Fruit fly (Drosophila melanogaster): ENCODE results near the gene Pde11.

The Pde11 gene

dm6 chr2L:18482989-18483388 lies 107.2 kb downstream of the Pde11 start:
- TF ChIP-seq Dll (optimal IDR thresholded peaks at IDR 0.05) (no peak), pan (optimal IDR thresholded peaks at IDR 0.05) (no peak), CG8478 (optimal IDR thresholded peaks at IDR 0.05) (no peak), psq (optimal IDR thresholded peaks at IDR 0.05) (no peak), EcR (GFP tag; optimal IDR thresholded peaks at IDR 0.05) (no peak), usp (GFP tag; optimal IDR thresholded peaks at IDR 0.05) (no peak)

dm6 chr2L:18482170-18482569 lies 108.0 kb downstream of the Pde11 start:
- TF ChIP-seq Dll (optimal IDR thresholded peaks at IDR 0.05): no peak
- no peak for TF ChIP-seq pan (optimal IDR thresholded peaks at IDR 0.05)
- TF ChIP-seq EcR (GFP tag; optimal IDR thresholded peaks at IDR 0.05): no peak
- no peak for TF ChIP-seq usp (GFP tag; optimal IDR thresholded peaks at IDR 0.05)
- no peak for TF ChIP-seq psq (optimal IDR thresholded peaks at IDR 0.05)
- TF ChIP-seq CG8478 (optimal IDR thresholded peaks at IDR 0.05): no peak

Data from whole organism.